Worm (Caenorhabditis elegans): ENCODE results near the gene perm-2.

ce11 chrIV:1108030-1108429 is 18.6 kb upstream of the perm-2 start:
- no peak for TF ChIP-seq ama-1 (optimal IDR thresholded peaks at IDR 0.05)
- TF ChIP-seq flt-1 (GFP tag; IDR thresholded peaks at IDR 0.05): no peak
- TF ChIP-seq B0310.2 (tag; optimal IDR thresholded peaks at IDR 0.05): no peak

Data from whole organism, early embryonic.